Fruit fly (Drosophila melanogaster) whole organism, embryonic: ENCODE measurements around the gene CG34001.

ENCODE experiments used
- CG10267 ChIP-seq: fragments of 200-800 bp; sonication (Bioruptor generic); optimal IDR thresholded peaks from 2 replicates; lab custom pipeline; 2018; ENCODE audit warnings: missing biosample characterization, mild to moderate bottlenecking, missing genetic modification characterization, moderate library complexity
- CG10654 ChIP-seq: fragments of 200-800 bp; sonication (Bioruptor generic); optimal IDR thresholded peaks from 2 replicates; lab custom pipeline; 2016; ENCODE audit warnings: missing biosample characterization, missing genetic modification characterization
- CG11456 ChIP-seq: fragments of 200-800 bp; sonication (Bioruptor generic); IDR thresholded peaks from 3 replicates; pipeline ENCODE4 v1.3.6; 2022; ENCODE audit warnings: missing biosample characterization, missing genetic modification characterization
- CG11560 ChIP-seq: fragments of 200-800 bp; sonication (Bioruptor generic); IDR thresholded peaks from 3 replicates; pipeline ENCODE4 v1.3.6; 2022; ENCODE audit warnings: missing biosample characterization, missing genetic modification characterization
- CG13123 ChIP-seq: fragments of 200-800 bp; sonication (Bioruptor generic); optimal IDR thresholded peaks from 2 replicates; lab custom pipeline; 2016; ENCODE audit warnings: missing biosample characterization, missing genetic modification characterization
- CG13624 ChIP-seq: fragments of 200-800 bp; sonication (Bioruptor generic); optimal IDR thresholded peaks from 2 replicates; lab custom pipeline; 2016; ENCODE audit warnings: missing biosample characterization, missing genetic modification characterization
- CG15269 ChIP-seq: fragments of 200-800 bp; sonication (Bioruptor generic); optimal IDR thresholded peaks from 2 replicates; lab custom pipeline; 2018; ENCODE audit warnings: missing biosample characterization, mild to moderate bottlenecking, missing genetic modification characterization, moderate library complexity
- CG1647 ChIP-seq: fragments of 200-800 bp; sonication (Bioruptor generic); optimal IDR thresholded peaks from 3 replicates; lab custom pipeline; 2016; ENCODE audit warnings: missing biosample characterization, missing genetic modification characterization
- CG17328 ChIP-seq: fragments of 200-800 bp; sonication (Bioruptor generic); IDR thresholded peaks from 2 replicates; pipeline ENCODE4 v1.3.6; 2022; ENCODE audit warnings: missing biosample characterization, missing genetic modification characterization
- CG17359 ChIP-seq: fragments of 200-800 bp; sonication (Bioruptor generic); optimal IDR thresholded peaks from 3 replicates; lab custom pipeline; 2018; ENCODE audit warnings: missing biosample characterization, mild to moderate bottlenecking, missing genetic modification characterization, moderate library complexity
- CG17385 ChIP-seq: fragments of 200-800 bp; sonication (Bioruptor generic); optimal IDR thresholded peaks from 3 replicates; lab custom pipeline; 2018; ENCODE audit warnings: missing biosample characterization, mild to moderate bottlenecking, missing genetic modification characterization
- CG30020 ChIP-seq: fragments of 200-800 bp; optimal IDR thresholded peaks from 2 replicates; lab custom pipeline; 2019; ENCODE audit warnings: missing biosample characterization, mild to moderate bottlenecking, missing genetic modification characterization, moderate library complexity
- CG30431 ChIP-seq: fragments of 200-800 bp; sonication (Bioruptor generic); optimal IDR thresholded peaks from 2 replicates; lab custom pipeline; 2017; ENCODE audit warnings: missing biosample characterization, missing genetic modification characterization
- CG33213 ChIP-seq: fragments of 200-800 bp; sonication (Bioruptor generic); optimal IDR thresholded peaks from 3 replicates; lab custom pipeline; 2016; ENCODE audit warnings: missing biosample characterization, missing genetic modification characterization
- CG3407 ChIP-seq: fragments of 200-800 bp; sonication (Bioruptor generic); optimal IDR thresholded peaks from 2 replicates; lab custom pipeline; 2018; ENCODE audit warnings: missing biosample characterization, mild to moderate bottlenecking, missing genetic modification characterization
- CG8290 ChIP-seq, 3 experiments: fragments of 200-800 bp; sonication (Bioruptor generic); optimal IDR thresholded peaks; 2 replicates each; lab custom pipeline; 2016 to 2019; ENCODE audit warnings: missing biosample characterization in 3 of 3, missing genetic modification characterization in 3 of 3, mild to moderate bottlenecking in 2 of 3, moderate library complexity in 1 of 3
- CG9609 ChIP-seq: fragments of 200-800 bp; sonication (Bioruptor generic); optimal IDR thresholded peaks from 3 replicates; lab custom pipeline; 2016; ENCODE audit warnings: missing biosample characterization, missing genetic modification characterization
- Chrac-16 ChIP-seq: fragments of 200-800 bp; sonication (Bioruptor generic); optimal IDR thresholded peaks from 3 replicates; lab custom pipeline; 2016; ENCODE audit warnings: missing biosample characterization, missing genetic modification characterization
- D ChIP-seq, 2 experiments: fragments of 200-800 bp in 1 of 2; fragments of >200 bp in 1 of 2; sonication (Bioruptor generic) in 1 of 2; optimal IDR thresholded peaks; 2 replicates in 1 of 2; 3 replicates in 1 of 2; lab custom pipeline; 2017; ENCODE audit warnings: mild to moderate bottlenecking in 1 of 2, missing biosample characterization in 1 of 2, missing genetic modification characterization in 1 of 2, missing genetic modification reagents in 1 of 2
- Deaf1 ChIP-seq: fragments of 200-800 bp; optimal IDR thresholded peaks from 3 replicates; lab custom pipeline; 2019; ENCODE audit warnings: missing biosample characterization, mild to moderate bottlenecking, missing genetic modification characterization, moderate library complexity
- H15 ChIP-seq: fragments of 200-800 bp; sonication (Bioruptor generic); IDR thresholded peaks from 3 replicates; pipeline ENCODE4 v1.3.6; 2022; ENCODE audit warnings: missing biosample characterization, missing genetic modification characterization
- Hr3 ChIP-seq: fragments of 200-800 bp; sonication (Bioruptor generic); optimal IDR thresholded peaks from 3 replicates; lab custom pipeline; 2016; ENCODE audit warnings: missing biosample characterization, missing genetic modification characterization
- Hr39 ChIP-seq: fragments of >200 bp; optimal IDR thresholded peaks from 2 replicates; lab custom pipeline; 2017
- Lpt ChIP-seq: fragments of >200 bp; optimal IDR thresholded peaks from 2 replicates; lab custom pipeline; 2018; ENCODE audit warnings: missing biosample characterization, missing genetic modification characterization
- MESR4 ChIP-seq: fragments of 200-800 bp; sonication (Bioruptor generic); optimal IDR thresholded peaks from 2 replicates; lab custom pipeline; 2018; ENCODE audit warnings: missing biosample characterization, mild to moderate bottlenecking, missing genetic modification characterization, moderate library complexity
- Nf-YB ChIP-seq: fragments of 200-800 bp; sonication (Bioruptor generic); optimal IDR thresholded peaks from 3 replicates; lab custom pipeline; 2019; ENCODE audit warnings: missing biosample characterization, mild to moderate bottlenecking, missing genetic modification characterization, moderate library complexity
- Nf-YC ChIP-seq: fragments of 200-800 bp; optimal IDR thresholded peaks from 3 replicates; lab custom pipeline; 2019; ENCODE audit warnings: missing biosample characterization, mild to moderate bottlenecking, missing genetic modification characterization, moderate library complexity
- NfI ChIP-seq: fragments of 200-800 bp; sonication (Bioruptor generic); optimal IDR thresholded peaks from 3 replicates; lab custom pipeline; 2018; ENCODE audit warnings: missing biosample characterization, mild to moderate bottlenecking, missing genetic modification characterization, moderate library complexity
- Rfx ChIP-seq: fragments of 200-800 bp; sonication (Bioruptor generic); IDR thresholded peaks from 2 replicates; pipeline ENCODE4 v1.3.6; 2022; ENCODE audit warnings: missing biosample characterization, missing genetic modification characterization
- ab ChIP-seq: fragments of 200-800 bp; sonication (Bioruptor generic); optimal IDR thresholded peaks from 2 replicates; lab custom pipeline; 2016; ENCODE audit warnings: missing biosample characterization, missing genetic modification characterization
- ase ChIP-seq: fragments of 200-800 bp; sonication (Bioruptor generic); IDR thresholded peaks from 3 replicates; pipeline ENCODE4 v1.3.6; 2022; ENCODE audit warnings: missing biosample characterization, missing genetic modification characterization
- ash1 ChIP-seq: fragments of 200-800 bp; sonication (Bioruptor generic); optimal IDR thresholded peaks from 2 replicates; lab custom pipeline; 2018; ENCODE audit warnings: missing biosample characterization, mild to moderate bottlenecking, missing genetic modification characterization
- bbx ChIP-seq: fragments of 200-800 bp; sonication (Bioruptor generic); IDR thresholded peaks from 2 replicates; pipeline ENCODE4 v1.3.6; 2022; ENCODE audit warnings: missing biosample characterization, missing genetic modification characterization; ENCODE audit not compliant: partially characterized antibody
- crc ChIP-seq: fragments of 200-800 bp; sonication (Bioruptor generic); optimal IDR thresholded peaks from 2 replicates; lab custom pipeline; 2016; ENCODE audit warnings: missing biosample characterization, missing genetic modification characterization
- dysf ChIP-seq: fragments of 200-800 bp; sonication (Bioruptor generic); IDR thresholded peaks from 3 replicates; pipeline ENCODE4 v1.3.6; 2022; ENCODE audit warnings: missing biosample characterization, missing genetic modification characterization
- eve ChIP-seq, 2 experiments: fragments of >200 bp; optimal IDR thresholded peaks; 2 replicates each; lab custom pipeline; 2017; ENCODE audit warnings: missing biosample characterization in 2 of 2, missing genetic modification characterization in 2 of 2
- fd102C ChIP-seq: fragments of 200-800 bp; sonication (Bioruptor generic); optimal IDR thresholded peaks from 2 replicates; lab custom pipeline; 2018; ENCODE audit warnings: missing biosample characterization, mild to moderate bottlenecking, missing genetic modification characterization, moderate library complexity
- ftz-f1 ChIP-seq: fragments of 200-800 bp; sonication (Bioruptor generic); optimal IDR thresholded peaks from 2 replicates; lab custom pipeline; 2016; ENCODE audit warnings: missing biosample characterization, missing genetic modification characterization
- gce ChIP-seq: fragments of 200-800 bp; sonication (Bioruptor generic); IDR thresholded peaks from 3 replicates; pipeline ENCODE4 v1.3.6; 2022; ENCODE audit warnings: missing biosample characterization, missing genetic modification characterization
- grau ChIP-seq: fragments of 200-800 bp; optimal IDR thresholded peaks from 3 replicates; lab custom pipeline; 2019; ENCODE audit warnings: missing biosample characterization, mild to moderate bottlenecking, missing genetic modification characterization, moderate library complexity
- hbn ChIP-seq: fragments of 200-800 bp; sonication (Bioruptor generic); IDR thresholded peaks from 2 replicates; pipeline ENCODE4 v1.3.6; 2022; ENCODE audit warnings: missing biosample characterization, missing genetic modification characterization; ENCODE audit not compliant: partially characterized antibody
- lilli ChIP-seq: fragments of 200-800 bp; sonication (Bioruptor generic); optimal IDR thresholded peaks from 3 replicates; lab custom pipeline; 2016; ENCODE audit warnings: missing biosample characterization, missing genetic modification characterization
- lmd ChIP-seq: fragments of 200-800 bp; sonication (Bioruptor generic); IDR thresholded peaks from 2 replicates; pipeline ENCODE4 v1.3.6; 2022; ENCODE audit warnings: missing biosample characterization, missing genetic modification characterization
- lov ChIP-seq, 2 experiments: fragments of 200-800 bp in 1 of 2; fragments of >200 bp in 1 of 2; sonication (Bioruptor generic) in 1 of 2; IDR thresholded peaks in 1 of 2; optimal IDR thresholded peaks in 1 of 2; 2 replicates in 1 of 2; 3 replicates in 1 of 2; pipeline versions ENCODE4 v1.3.6 to Lab custom; 2017 to 2022; ENCODE audit warnings: missing biosample characterization in 1 of 2, missing genetic modification characterization in 1 of 2
- nerfin-2 ChIP-seq: fragments of 200-800 bp; sonication (Bioruptor generic); IDR thresholded peaks from 2 replicates; pipeline ENCODE4 v1.3.6; 2022; ENCODE audit warnings: missing biosample characterization, missing genetic modification characterization; ENCODE audit not compliant: partially characterized antibody
- otp ChIP-seq: fragments of 200-800 bp; sonication (Bioruptor generic); IDR thresholded peaks from 3 replicates; pipeline ENCODE4, ENCODE4 v1.3.6; 2022; ENCODE audit warnings: missing biosample characterization, missing genetic modification characterization
- pzg ChIP-seq: fragments of 200-800 bp; sonication (Bioruptor generic); optimal IDR thresholded peaks from 3 replicates; lab custom pipeline; 2018; ENCODE audit warnings: missing biosample characterization, mild to moderate bottlenecking, missing genetic modification characterization, moderate library complexity
- trem ChIP-seq: fragments of 200-800 bp; optimal IDR thresholded peaks from 3 replicates; lab custom pipeline; 2019; ENCODE audit warnings: missing biosample characterization, mild to moderate bottlenecking, missing genetic modification characterization, moderate library complexity
- z ChIP-seq: fragments of 200-800 bp; sonication (Bioruptor generic); IDR thresholded peaks from 3 replicates; pipeline ENCODE4 v1.3.6; 2022; ENCODE audit warnings: missing biosample characterization, missing genetic modification characterization

The CG34001 gene

DNA sequence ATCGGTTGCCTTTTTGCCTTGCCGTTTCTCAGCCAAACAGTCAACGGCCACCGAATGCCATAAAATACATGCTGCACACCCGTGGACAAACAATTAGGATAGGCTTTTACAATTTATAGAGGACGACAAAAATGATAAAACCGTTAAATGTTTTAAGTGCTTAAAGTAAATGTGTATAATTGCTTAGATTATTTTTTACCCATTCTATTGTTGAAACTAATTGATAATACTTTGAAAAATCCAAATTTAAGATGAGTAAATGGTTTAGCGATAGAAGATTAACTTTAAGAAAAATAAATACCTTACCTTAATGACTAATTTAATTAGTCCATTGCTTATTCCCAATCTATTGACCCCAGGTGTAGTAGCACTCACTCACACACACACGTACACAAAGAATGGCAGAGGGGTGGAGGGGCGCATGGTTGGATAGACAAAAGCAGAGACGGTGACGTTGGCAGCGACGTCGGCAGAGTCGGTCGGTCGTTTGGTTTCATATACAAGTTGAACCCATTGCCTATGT is 47.7 kb downstream of the CG34001 start (continued):
- TF ChIP-seq ase (GFP tag; lab: Robert Waterston, UW) (peak; percentile 92), CG17385 (GFP tag; lab: Kevin White, UChicago) (peak; percentile 89), CG9609 (peak; percentile 85), hbn (GFP tag; lab: Robert Waterston, UW) (no peak), CG33213 (GFP tag; lab: Kevin White, UChicago) (peak; percentile 67), H15 (GFP tag; lab: Robert Waterston, UW) (peak; percentile 81), pzg (GFP tag; lab: Kevin White, UChicago) (peak; percentile 7), Rfx (peak; percentile 91), CG17328 (GFP tag; lab: Robert Waterston, UW) (peak; percentile 94), dysf (GFP tag; lab: Robert Waterston, UW) (peak; percentile 97), NfI (peak; percentile 91), CG17359 (peak; percentile 94), Nf-YC (peak; percentile 89), Lpt (GFP tag; lab: Kevin White, UChicago) (no peak), Chrac-16 (GFP tag; lab: Kevin White, UChicago) (peak; percentile 87), z (peak; percentile 69; the same call in 1 of the 3 replicates), CG11456 (GFP tag; lab: Robert Waterston, UW) (peak; percentile 87), CG11560 (peak; percentile 80), CG30020 (tag; lab: Kevin White, UChicago) (peak; percentile 83), fd102C (GFP tag; lab: Kevin White, UChicago) (peak; percentile 76), ftz-f1 (GFP tag; lab: Kevin White, UChicago) (peak; percentile 48), trem (tag; lab: Kevin White, UChicago) (peak; percentile 84), grau (tag; lab: Kevin White, UChicago) (peak; percentile 95), lov (optimal IDR thresholded peaks at IDR 0.05; lab: Kevin White, UChicago) (no peak), lov (GFP tag; IDR thresholded peaks at IDR 0.05; lab: Robert Waterston, UW) (peak; percentile 75; the same call in 2 of the 3 replicates), CG8290 (GFP tag; optimal IDR thresholded peaks at IDR 0.05; lab: Kevin White, UChicago) (peak; percentile 79), CG8290 (tag; optimal IDR thresholded peaks at IDR 0.05; lab: Kevin White, UChicago) (peak; percentile 65 to 82), ab (GFP tag; lab: Kevin White, UChicago) (no peak), Deaf1 (tag; lab: Kevin White, UChicago) (peak; percentile 81), lmd (peak; percentile 96), CG30431 (GFP tag; lab: Kevin White, UChicago) (peak; percentile 87), CG15269 (tag; lab: Kevin White, UChicago) (peak; percentile 96), nerfin-2 (GFP tag; lab: Robert Waterston, UW) (no peak), CG13123 (GFP tag; lab: Kevin White, UChicago) (peak; percentile 71), CG13624 (GFP tag; lab: Kevin White, UChicago) (peak; percentile 91), CG1647 (GFP tag; lab: Kevin White, UChicago) (peak; percentile 74), Hr3 (peak; percentile 93), otp (GFP tag; lab: Robert Waterston, UW) (peak; percentile 76), eve (GFP tag; optimal IDR thresholded peaks at IDR 0.05; lab: Kevin White, UChicago) (peak in 1 of 2 experiments; percentile 94), Nf-YB (peak; percentile 85), CG3407 (peak; percentile 94), ash1 (GFP tag; lab: Kevin White, UChicago) (no peak), bbx (GFP tag; lab: Robert Waterston, UW) (peak; percentile 34; the same call in 1 of the 2 replicates), gce (GFP tag; lab: Robert Waterston, UW) (peak; percentile 82), CG10654 (GFP tag; lab: Kevin White, UChicago) (peak; percentile 83), D (optimal IDR thresholded peaks at IDR 0.05; lab: Kevin White, UChicago) (no peak), D (GFP tag; optimal IDR thresholded peaks at IDR 0.05; lab: Kevin White, UChicago) (peak; percentile 96), CG10267 (tag; lab: Kevin White, UChicago) (peak; percentile 92), crc (peak; percentile 84), lilli (GFP tag; lab: Kevin White, UChicago) (peak; percentile 94), Hr39 (lab: Kevin White, UChicago) (no peak), MESR4 (GFP tag; lab: Kevin White, UChicago) (peak; percentile 40)
